Worm (Caenorhabditis elegans) whole organism, L4/young adult: ENCODE data around the gene W04H10.5.

Experiments
- W03F9.2 ChIP-seq: fragments of 150-350 bp; optimal IDR thresholded peaks from 2 replicates; lab custom pipeline; 2014; ENCODE audit warnings: missing biosample characterization, missing genetic modification characterization
- dao-5 ChIP-seq: sonication (generic microtip); optimal IDR thresholded peaks from 2 replicates; lab custom pipeline; 2016; ENCODE audit warnings: missing genotype, missing genetic modification characterization, moderate library complexity, missing compliant biosample characterization
- him-1 ChIP-seq: sonication (generic microtip); optimal IDR thresholded peaks from 2 replicates; lab custom pipeline; 2016; ENCODE audit warnings: missing genotype, missing genetic modification reagents, missing genetic modification characterization, missing compliant biosample characterization

- TF ChIP-seq dao-5 (tag; lab: Kevin White, UChicago), result no peak
- TF ChIP-seq W03F9.2 (tag; lab: Kevin White, UChicago), result no peak
- no peak for TF ChIP-seq him-1 (tag; lab: Kevin White, UChicago)
These were observed 21.8 kb downstream of the W04H10.5 start for ce11 chrII:627913-628312.
